Fruit fly (Drosophila melanogaster) whole organism, embryonic: Measurements from ENCODE around the gene CG46313.
A peak's percentile ranks its signal among the peaks of the same experiment; 100 is the strongest.

Experiments used
- Antp ChIP-seq: fragments of 200-800 bp; sonication (Bioruptor generic); optimal IDR thresholded peaks from 3 replicates; lab custom pipeline; 2016; ENCODE audit warnings: missing biosample characterization, missing genetic modification characterization
- Awh ChIP-seq: fragments of 200-800 bp; sonication (Bioruptor generic); IDR thresholded peaks from 2 replicates; pipeline ENCODE4, ENCODE4 v1.3.6; 2022; ENCODE audit warnings: missing biosample characterization, missing genetic modification characterization
- BEAF-32 ChIP-seq: fragments of 200-800 bp; sonication (Bioruptor generic); optimal IDR thresholded peaks from 3 replicates; lab custom pipeline; 2017; ENCODE audit warnings: missing biosample characterization, missing genetic modification characterization, mild to moderate bottlenecking, moderate library complexity, missing genetic modification reagents
- CG12104 ChIP-seq: fragments of 200-800 bp; sonication (Bioruptor generic); optimal IDR thresholded peaks from 3 replicates; lab custom pipeline; 2016; ENCODE audit warnings: missing biosample characterization, missing genetic modification characterization
- CG13894 ChIP-seq: fragments of 200-800 bp; sonication (Bioruptor generic); optimal IDR thresholded peaks from 3 replicates; lab custom pipeline; 2018; ENCODE audit warnings: missing biosample characterization, mild to moderate bottlenecking, missing genetic modification characterization, moderate library complexity
- CG17385 ChIP-seq: fragments of 200-800 bp; sonication (Bioruptor generic); optimal IDR thresholded peaks from 3 replicates; lab custom pipeline; 2018; ENCODE audit warnings: missing biosample characterization, mild to moderate bottlenecking, missing genetic modification characterization
- CG18764 ChIP-seq: fragments of 200-800 bp; sonication (Bioruptor generic); optimal IDR thresholded peaks from 3 replicates; lab custom pipeline; 2016; ENCODE audit warnings: missing biosample characterization, missing genetic modification characterization
- CG2129 ChIP-seq: fragments of 200-800 bp; sonication (Bioruptor generic); IDR thresholded peaks from 2 replicates; pipeline ENCODE4 v1.3.6; 2022; ENCODE audit warnings: missing biosample characterization, missing genetic modification characterization; ENCODE audit not compliant: partially characterized antibody
- CG4424 ChIP-seq: fragments of 200-800 bp; sonication (Bioruptor generic); optimal IDR thresholded peaks from 3 replicates; lab custom pipeline; 2016; ENCODE audit warnings: missing biosample characterization, missing genetic modification characterization
- CG4707 ChIP-seq: fragments of 200-800 bp; sonication (Bioruptor generic); optimal IDR thresholded peaks from 2 replicates; lab custom pipeline; 2018; ENCODE audit warnings: missing biosample characterization, mild to moderate bottlenecking, missing genetic modification characterization, moderate library complexity
- CG5180 ChIP-seq: fragments of 200-800 bp; sonication (Bioruptor generic); optimal IDR thresholded peaks from 3 replicates; lab custom pipeline; 2017; ENCODE audit warnings: missing biosample characterization, missing genetic modification characterization, mild to moderate bottlenecking, moderate library complexity, missing genetic modification reagents
- CG6791 ChIP-seq: fragments of 200-800 bp; sonication (Bioruptor generic); IDR thresholded peaks from 3 replicates; pipeline ENCODE4 v1.3.6; 2022; ENCODE audit warnings: missing biosample characterization, missing genetic modification characterization; ENCODE audit not compliant: partially characterized antibody
- CG9817 ChIP-seq: fragments of 200-800 bp; sonication (Bioruptor generic); optimal IDR thresholded peaks from 2 replicates; lab custom pipeline; 2018; ENCODE audit warnings: missing biosample characterization, mild to moderate bottlenecking, missing genetic modification characterization, moderate library complexity
- Deaf1 ChIP-seq: fragments of 200-800 bp; optimal IDR thresholded peaks from 3 replicates; lab custom pipeline; 2019; ENCODE audit warnings: missing biosample characterization, mild to moderate bottlenecking, missing genetic modification characterization, moderate library complexity
- Doc3 ChIP-seq: fragments of 200-800 bp; sonication (Bioruptor generic); IDR thresholded peaks from 3 replicates; pipeline ENCODE4 v1.3.6; 2022; ENCODE audit warnings: missing biosample characterization, missing genetic modification characterization; ENCODE audit not compliant: partially characterized antibody
- Dref ChIP-seq: fragments of 200-800 bp; sonication (Bioruptor generic); IDR thresholded peaks from 2 replicates; pipeline ENCODE4 v1.3.6; 2022; ENCODE audit warnings: missing biosample characterization, missing genetic modification characterization
- Ets97D ChIP-seq: fragments of 200-800 bp; sonication (Bioruptor generic); optimal IDR thresholded peaks from 3 replicates; lab custom pipeline; 2016; ENCODE audit warnings: missing biosample characterization, missing genetic modification characterization
- HLH4C ChIP-seq: fragments of 200-800 bp; sonication (Bioruptor generic); IDR thresholded peaks from 3 replicates; pipeline ENCODE4 v1.3.6; 2022; ENCODE audit warnings: missing biosample characterization, missing genetic modification characterization; ENCODE audit not compliant: partially characterized antibody
- Hmr ChIP-seq: fragments of 200-800 bp; sonication (Bioruptor generic); optimal IDR thresholded peaks from 3 replicates; lab custom pipeline; 2017; ENCODE audit warnings: mild to moderate bottlenecking, missing biosample characterization, missing genetic modification reagents, missing genetic modification characterization
- Hr39 ChIP-seq: fragments of >200 bp; optimal IDR thresholded peaks from 2 replicates; lab custom pipeline; 2017
- NC2β ChIP-seq: fragments of 200-800 bp; sonication (Bioruptor generic); optimal IDR thresholded peaks from 2 replicates; lab custom pipeline; 2016; ENCODE audit warnings: missing biosample characterization, missing genetic modification characterization
- NfI ChIP-seq: fragments of 200-800 bp; sonication (Bioruptor generic); optimal IDR thresholded peaks from 3 replicates; lab custom pipeline; 2018; ENCODE audit warnings: missing biosample characterization, mild to moderate bottlenecking, missing genetic modification characterization, moderate library complexity
- TFAM ChIP-seq: fragments of 200-800 bp; sonication (Bioruptor generic); optimal IDR thresholded peaks from 2 replicates; lab custom pipeline; 2017; ENCODE audit warnings: missing biosample characterization, missing genetic modification characterization, inconsistent platforms
- Xrp1 ChIP-seq: fragments of 200-800 bp; sonication (Bioruptor generic); IDR thresholded peaks from 2 replicates; pipeline ENCODE4 v1.3.6; 2022; ENCODE audit warnings: missing biosample characterization, missing genetic modification characterization
- crol ChIP-seq: fragments of 200-800 bp; sonication (Bioruptor generic); IDR thresholded peaks from 2 replicates; pipeline ENCODE4 v1.3.6; 2022; ENCODE audit warnings: missing biosample characterization, missing genetic modification characterization
- dati ChIP-seq: fragments of 200-800 bp; sonication (Bioruptor generic); IDR thresholded peaks from 2 replicates; pipeline ENCODE4 v1.3.6; 2022; ENCODE audit warnings: missing biosample characterization, missing genetic modification characterization
- dmrt99B ChIP-seq: fragments of 200-800 bp; sonication (Bioruptor generic); optimal IDR thresholded peaks from 2 replicates; lab custom pipeline; 2018; ENCODE audit warnings: missing biosample characterization, mild to moderate bottlenecking, missing genetic modification characterization, moderate library complexity
- esg ChIP-seq: fragments of 200-800 bp; sonication (Bioruptor generic); conservative IDR thresholded peaks from 2 replicates; pipeline ENCODE4 v1.3.6; 2022; ENCODE audit warnings: missing biosample characterization, missing genetic modification characterization
- fd64A ChIP-seq: fragments of 200-800 bp; sonication (Bioruptor generic); optimal IDR thresholded peaks from 3 replicates; lab custom pipeline; 2018; ENCODE audit warnings: missing biosample characterization, mild to moderate bottlenecking, missing genetic modification characterization
- ftz-f1 ChIP-seq: fragments of 200-800 bp; sonication (Bioruptor generic); optimal IDR thresholded peaks from 2 replicates; lab custom pipeline; 2016; ENCODE audit warnings: missing biosample characterization, missing genetic modification characterization
- gce ChIP-seq: fragments of 200-800 bp; sonication (Bioruptor generic); IDR thresholded peaks from 3 replicates; pipeline ENCODE4 v1.3.6; 2022; ENCODE audit warnings: missing biosample characterization, missing genetic modification characterization
- gfzf ChIP-seq: fragments of 200-800 bp; sonication (Bioruptor generic); optimal IDR thresholded peaks from 2 replicates; lab custom pipeline; 2016; ENCODE audit warnings: missing biosample characterization, mild to moderate bottlenecking, missing genetic modification characterization, moderate library complexity
- gt ChIP-seq: fragments of 200-800 bp; sonication (Bioruptor generic); IDR thresholded peaks from 2 replicates; pipeline ENCODE4 v1.3.6; 2022; ENCODE audit warnings: missing biosample characterization, missing genetic modification characterization
- insv ChIP-seq, 2 experiments: fragments of 200-800 bp; sonication (Bioruptor generic); optimal IDR thresholded peaks; 3 replicates each; lab custom pipeline; 2016 to 2018; ENCODE audit warnings: missing biosample characterization in 2 of 2, missing genetic modification characterization in 2 of 2
- mld ChIP-seq: fragments of 200-800 bp; sonication (Bioruptor generic); IDR thresholded peaks from 3 replicates; pipeline ENCODE4 v1.3.6; 2022; ENCODE audit warnings: missing biosample characterization, missing genetic modification characterization; ENCODE audit not compliant: partially characterized antibody
- pum ChIP-seq: fragments of 200-800 bp; sonication (Bioruptor generic); optimal IDR thresholded peaks from 2 replicates; lab custom pipeline; 2016; ENCODE audit warnings: missing biosample characterization, missing genetic modification characterization
- rib ChIP-seq: fragments of 200-800 bp; sonication (Bioruptor generic); IDR thresholded peaks from 2 replicates; pipeline ENCODE4 v1.3.6; 2022; ENCODE audit warnings: missing biosample characterization, missing genetic modification characterization
- sc ChIP-seq, 3 experiments: fragments of >200 bp in 2 of 3; fragments of 200-800 bp in 1 of 3; sonication (Bioruptor generic) in 1 of 3; optimal IDR thresholded peaks; 2 replicates in 2 of 3; 3 replicates in 1 of 3; lab custom pipeline; 2017; ENCODE audit warnings: mild to moderate bottlenecking in 1 of 3, missing biosample characterization in 1 of 3, missing genetic modification characterization in 1 of 3, missing genetic modification reagents in 1 of 3
- scrt ChIP-seq: fragments of 200-800 bp; sonication (Bioruptor generic); optimal IDR thresholded peaks from 2 replicates; lab custom pipeline; 2018; ENCODE audit warnings: missing biosample characterization, mild to moderate bottlenecking, missing genetic modification characterization, moderate library complexity
- stwl ChIP-seq: fragments of 200-800 bp; sonication (Bioruptor generic); optimal IDR thresholded peaks from 3 replicates; lab custom pipeline; 2018; ENCODE audit warnings: missing biosample characterization, mild to moderate bottlenecking, missing genetic modification characterization, moderate library complexity
- unc-4 ChIP-seq: fragments of 200-800 bp; sonication (Bioruptor generic); IDR thresholded peaks from 2 replicates; pipeline ENCODE4 v1.3.6; 2022; ENCODE audit warnings: missing biosample characterization, missing genetic modification characterization; ENCODE audit not compliant: partially characterized antibody

Gene CG46313

DNA sequence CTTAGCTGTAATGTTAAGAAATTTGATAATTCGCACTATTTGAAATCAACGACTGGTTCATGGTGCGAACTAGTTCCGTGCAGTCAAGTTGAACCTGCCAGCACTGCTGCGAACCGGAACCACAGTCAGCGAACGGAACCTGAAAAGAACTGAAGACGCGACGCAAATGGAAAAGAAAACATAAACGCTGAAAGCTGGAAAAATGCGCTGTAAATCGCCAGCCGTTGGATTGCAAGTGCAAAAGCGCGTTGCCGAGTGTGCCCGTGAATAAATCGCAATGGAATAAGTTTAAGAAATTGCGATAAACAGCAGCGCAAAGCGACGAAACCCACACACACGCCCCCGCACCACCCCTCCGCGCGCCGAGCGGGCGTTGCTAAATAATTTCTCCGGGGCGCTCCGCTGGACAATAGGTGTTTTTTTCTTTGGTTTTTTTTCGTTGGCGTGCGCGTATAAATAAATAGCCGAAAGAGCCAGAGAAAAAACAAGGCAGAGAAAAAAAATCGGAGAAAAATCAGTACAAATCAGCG is 11.5 kb upstream of the CG46313 start, which contains the start of gene CG5521 (continued):
- TF ChIP-seq NC2β (GFP tag; lab: Kevin White, UChicago) (no peak), BEAF-32 (GFP tag; lab: Kevin White, UChicago) (peak; percentile 0), ftz-f1 (GFP tag; lab: Kevin White, UChicago) (no peak), CG5180 (no peak), Ets97D (no peak), pum (GFP tag; lab: Kevin White, UChicago) (no peak), Antp (GFP tag; lab: Kevin White, UChicago) (no peak), Deaf1 (no peak), CG13894 (peak; percentile 32), gt (GFP tag; lab: Robert Waterston, UW) (no peak), HLH4C (GFP tag; lab: Robert Waterston, UW) (peak; percentile 36; the same call in 1 of the 3 replicates), fd64A (GFP tag; lab: Kevin White, UChicago) (no peak), CG9817 (tag; lab: Kevin White, UChicago) (no peak), scrt (GFP tag; lab: Kevin White, UChicago) (no peak), gfzf (GFP tag; lab: Kevin White, UChicago) (no peak), CG6791 (GFP tag; lab: Robert Waterston, UW) (no peak), CG12104 (GFP tag; lab: Kevin White, UChicago) (no peak), dmrt99B (tag; lab: Kevin White, UChicago) (no peak), Awh (GFP tag; lab: Robert Waterston, UW) (no peak), CG2129 (GFP tag; lab: Robert Waterston, UW) (no peak), Hmr (GFP tag; lab: Kevin White, UChicago) (no peak), esg (no peak), Doc3 (GFP tag; lab: Robert Waterston, UW) (no peak), TFAM (GFP tag; lab: Kevin White, UChicago) (no peak), Xrp1 (GFP tag; lab: Robert Waterston, UW) (no peak), unc-4 (GFP tag; lab: Robert Waterston, UW) (0 out of 2 replicates have a peak, but pooled peaks have one; percentile 23), CG17385 (GFP tag; lab: Kevin White, UChicago) (no peak), NfI (no peak), mld (GFP tag; lab: Robert Waterston, UW) (no peak), stwl (peak; percentile 14), crol (GFP tag; lab: Robert Waterston, UW) (peak; percentile 98), CG4707 (no peak), gce (GFP tag; lab: Robert Waterston, UW) (no peak), dati (GFP tag; lab: Robert Waterston, UW) (no peak), Hr39 (lab: Kevin White, UChicago) (no peak), sc (optimal IDR thresholded peaks at IDR 0.05; lab: Kevin White, UChicago) (no peak), sc (GFP tag; optimal IDR thresholded peaks at IDR 0.05; lab: Kevin White, UChicago) (no peak), rib (GFP tag; lab: Robert Waterston, UW) (peak; percentile 48; the same call in 1 of the 2 replicates), CG4424 (GFP tag; lab: Kevin White, UChicago) (no peak), insv (GFP tag; optimal IDR thresholded peaks at IDR 0.05; lab: Kevin White, UChicago) (no peak), CG18764 (GFP tag; lab: Kevin White, UChicago) (no peak), Dref (GFP tag; lab: Robert Waterston, UW) (no peak)
